Worm (Caenorhabditis elegans) whole organism, L2 larva: ENCODE data around the gene T20G5.13.

Experiments used
- C34F6.9 ChIP-seq: fragments of 150-350 bp; optimal IDR thresholded peaks from 2 replicates; lab custom pipeline; 2014; ENCODE audit warnings: missing biosample characterization, missing genetic modification characterization
- F13H6.1 ChIP-seq: sonication (generic microtip); optimal IDR thresholded peaks from 2 replicates; lab custom pipeline; 2016; ENCODE audit warnings: missing genetic modification characterization, missing compliant biosample characterization
- R02D3.7 ChIP-seq: fragments of 150-350 bp; optimal IDR thresholded peaks from 2 replicates; lab custom pipeline; 2014; ENCODE audit warnings: missing biosample characterization, missing genetic modification characterization
- Y55F3AM.14 ChIP-seq: fragments of 200-800 bp; sonication (Bioruptor generic); optimal IDR thresholded peaks from 2 replicates; lab custom pipeline; 2018; ENCODE audit warnings: mild to moderate bottlenecking, missing genetic modification characterization, missing compliant biosample characterization
- ZK546.5 ChIP-seq: sonication (generic microtip); optimal IDR thresholded peaks from 2 replicates; lab custom pipeline; 2017; ENCODE audit warnings: missing biosample characterization, missing genetic modification characterization
- alr-1 ChIP-seq: fragments of 150-350 bp; optimal IDR thresholded peaks from 2 replicates; lab custom pipeline; 2014; ENCODE audit warnings: missing biosample characterization, missing genetic modification characterization
- aly-2 ChIP-seq: fragments of 150-350 bp; optimal IDR thresholded peaks from 2 replicates; lab custom pipeline; 2014; ENCODE audit warnings: missing biosample characterization, missing genetic modification characterization
- ama-1 ChIP-seq: fragments of 150-350 bp; optimal IDR thresholded peaks from 2 replicates; lab custom pipeline; 2018; ENCODE audit warnings: inconsistent platforms
- blmp-1 ChIP-seq: sonication (generic microtip); optimal IDR thresholded peaks from 2 replicates; lab custom pipeline; 2017; ENCODE audit warnings: missing genetic modification characterization, mild to moderate bottlenecking, missing compliant biosample characterization, antibody characterized with exemption, moderate library complexity; ENCODE audit not compliant: insufficient read depth
- ceh-16 ChIP-seq: fragments of 150-350 bp; optimal IDR thresholded peaks from 2 replicates; lab custom pipeline; 2014; ENCODE audit warnings: missing biosample characterization, missing genetic modification characterization
- ceh-82 ChIP-seq: fragments of 150-350 bp; optimal IDR thresholded peaks from 2 replicates; lab custom pipeline; 2014; ENCODE audit warnings: missing biosample characterization, missing genetic modification characterization
- crh-2 ChIP-seq: sonication (generic microtip); optimal IDR thresholded peaks from 2 replicates; lab custom pipeline; 2017; ENCODE audit warnings: missing biosample characterization, missing genetic modification characterization
- dmd-4 ChIP-seq: sonication (generic microtip); optimal IDR thresholded peaks from 2 replicates; lab custom pipeline; 2017; ENCODE audit warnings: missing biosample characterization, missing genetic modification characterization
- egl-27 ChIP-seq: sonication (generic microtip); optimal IDR thresholded peaks from 3 replicates; lab custom pipeline; 2017; ENCODE audit warnings: missing biosample characterization, missing genetic modification reagents, missing genetic modification characterization
- elt-1 ChIP-seq: fragments of 150-350 bp; optimal IDR thresholded peaks from 2 replicates; lab custom pipeline; 2014; ENCODE audit warnings: missing biosample characterization, missing genetic modification characterization
- elt-3 ChIP-seq: sonication (generic microtip); optimal IDR thresholded peaks from 2 replicates; lab custom pipeline; 2017; ENCODE audit warnings: missing biosample characterization, missing genetic modification characterization
- fos-1 ChIP-seq: fragments of 150-350 bp; optimal IDR thresholded peaks from 2 replicates; lab custom pipeline; 2014; ENCODE audit warnings: missing biosample characterization, missing genetic modification characterization
- gmeb-1 ChIP-seq: fragments of 150-350 bp; optimal IDR thresholded peaks from 2 replicates; lab custom pipeline; 2014; ENCODE audit warnings: missing biosample characterization, missing genetic modification characterization
- lin-11 ChIP-seq: fragments of 150-350 bp; sonication (generic microtip); optimal IDR thresholded peaks from 2 replicates; lab custom pipeline; 2014; ENCODE audit warnings: missing biosample characterization, missing genetic modification characterization, inconsistent platforms, mixed read lengths
- lin-13 ChIP-seq: fragments of 150-350 bp; optimal IDR thresholded peaks from 2 replicates; lab custom pipeline; 2014; ENCODE audit warnings: missing biosample characterization, missing genetic modification reagents, missing genetic modification characterization
- lin-39 ChIP-seq: fragments of 150-350 bp; optimal IDR thresholded peaks from 2 replicates; lab custom pipeline; 2014; ENCODE audit warnings: missing biosample characterization, missing genetic modification reagents, missing genetic modification characterization
- lsy-2 ChIP-seq, 2 experiments: fragments of 150-350 bp in 1 of 2; sonication (generic microtip) in 1 of 2; optimal IDR thresholded peaks; 2 replicates each; lab custom pipeline; 2014 to 2017; ENCODE audit warnings: missing biosample characterization in 2 of 2, missing genetic modification characterization in 2 of 2
- mab-5 ChIP-seq: fragments of 150-350 bp; optimal IDR thresholded peaks from 2 replicates; lab custom pipeline; 2014; ENCODE audit warnings: missing biosample characterization, missing genetic modification characterization
- mbf-1 ChIP-seq: sonication (generic microtip); optimal IDR thresholded peaks from 2 replicates; lab custom pipeline; 2017; ENCODE audit warnings: missing biosample characterization, missing genetic modification characterization
- mdl-1 ChIP-seq, 2 experiments: fragments of 150-350 bp in 1 of 2; sonication (generic microtip) in 1 of 2; optimal IDR thresholded peaks; 2 replicates each; lab custom pipeline; 2017; ENCODE audit warnings: missing biosample characterization in 2 of 2, missing genetic modification characterization in 2 of 2
- nhr-10 ChIP-seq: sonication (generic microtip); optimal IDR thresholded peaks from 2 replicates; lab custom pipeline; 2017; ENCODE audit warnings: missing biosample characterization, missing genetic modification characterization
- nhr-11 ChIP-seq: fragments of 150-350 bp; optimal IDR thresholded peaks from 2 replicates; lab custom pipeline; 2014; ENCODE audit warnings: missing biosample characterization, missing genetic modification characterization
- nhr-12 ChIP-seq: fragments of 150-350 bp; optimal IDR thresholded peaks from 2 replicates; lab custom pipeline; 2014; ENCODE audit warnings: missing biosample characterization, missing genetic modification characterization
- nhr-129 ChIP-seq: fragments of 150-350 bp; optimal IDR thresholded peaks from 2 replicates; lab custom pipeline; 2014; ENCODE audit warnings: missing biosample characterization, missing genetic modification characterization
- nhr-21 ChIP-seq: fragments of 150-350 bp; optimal IDR thresholded peaks from 2 replicates; lab custom pipeline; 2014; ENCODE audit warnings: missing biosample characterization, missing genetic modification characterization
- nhr-23 ChIP-seq: fragments of 150-350 bp; optimal IDR thresholded peaks from 2 replicates; lab custom pipeline; 2014; ENCODE audit warnings: missing biosample characterization, missing genetic modification reagents, missing genetic modification characterization
- nhr-237 ChIP-seq: fragments of 150-350 bp; optimal IDR thresholded peaks from 2 replicates; lab custom pipeline; 2014; ENCODE audit warnings: missing biosample characterization, missing genetic modification characterization
- nhr-25 ChIP-seq: fragments of 150-350 bp; sonication (generic microtip); optimal IDR thresholded peaks from 3 replicates; lab custom pipeline; 2014; ENCODE audit warnings: missing biosample characterization, missing genetic modification characterization
- nhr-6 ChIP-seq: fragments of 150-350 bp; optimal IDR thresholded peaks from 2 replicates; lab custom pipeline; 2014; ENCODE audit warnings: missing biosample characterization, missing genetic modification characterization
- nhr-77 ChIP-seq: fragments of 150-350 bp; optimal IDR thresholded peaks from 2 replicates; lab custom pipeline; 2014; ENCODE audit warnings: missing biosample characterization, missing genetic modification characterization
- peb-1 ChIP-seq: fragments of 150-350 bp; optimal IDR thresholded peaks from 2 replicates; lab custom pipeline; 2014; ENCODE audit warnings: missing biosample characterization, missing genetic modification characterization
- sem-4 ChIP-seq: fragments of 150-350 bp; optimal IDR thresholded peaks from 2 replicates; lab custom pipeline; 2014; ENCODE audit warnings: missing biosample characterization, missing genetic modification reagents, missing genetic modification characterization
- skn-1 ChIP-seq: sonication (generic microtip); optimal IDR thresholded peaks from 2 replicates; lab custom pipeline; 2017; ENCODE audit warnings: missing biosample characterization, missing genetic modification characterization
- sma-3 ChIP-seq: sonication (generic microtip); optimal IDR thresholded peaks from 2 replicates; lab custom pipeline; 2016; ENCODE audit warnings: missing genetic modification reagents, missing genetic modification characterization, missing compliant biosample characterization
- sma-9 ChIP-seq, 2 experiments: fragments of 150-350 bp in 1 of 2; sonication (generic microtip) in 1 of 2; optimal IDR thresholded peaks; 2 replicates each; lab custom pipeline; 2014 to 2016; ENCODE audit warnings: missing genetic modification characterization in 2 of 2, mild to moderate bottlenecking in 1 of 2, missing biosample characterization in 1 of 2, missing compliant biosample characterization in 1 of 2, missing genetic modification reagents in 1 of 2, moderate library complexity in 1 of 2
- snpc-4 ChIP-seq: fragments of 150-350 bp; optimal IDR thresholded peaks from 2 replicates; lab custom pipeline; 2014; ENCODE audit warnings: missing biosample characterization, missing genetic modification characterization
- unc-39 ChIP-seq: fragments of 150-350 bp; optimal IDR thresholded peaks from 2 replicates; lab custom pipeline; 2014; ENCODE audit warnings: missing biosample characterization, missing genetic modification characterization
- unc-55 ChIP-seq: fragments of 150-350 bp; sonication (generic microtip); optimal IDR thresholded peaks from 3 replicates; lab custom pipeline; 2014; ENCODE audit warnings: missing biosample characterization, missing genetic modification reagents, missing genetic modification characterization
- unc-62 ChIP-seq: fragments of 150-350 bp; optimal IDR thresholded peaks from 2 replicates; lab custom pipeline; 2014; ENCODE audit warnings: missing biosample characterization, missing genetic modification reagents, missing genetic modification characterization
- zag-1 ChIP-seq: fragments of 150-350 bp; optimal IDR thresholded peaks from 2 replicates; lab custom pipeline; 2014; ENCODE audit warnings: missing biosample characterization, missing genetic modification characterization
- ztf-1 ChIP-seq: fragments of 200-800 bp; sonication (Bioruptor generic); conservative IDR thresholded peaks from 2 replicates; pipeline ENCODE4 v1.3.6; 2022; ENCODE audit warnings: missing genetic modification characterization, missing compliant biosample characterization
- ztf-11 ChIP-seq: sonication (generic microtip); optimal IDR thresholded peaks from 2 replicates; lab custom pipeline; 2017; ENCODE audit warnings: missing biosample characterization, missing genetic modification characterization
- ztf-4 ChIP-seq: fragments of 150-350 bp; optimal IDR thresholded peaks from 2 replicates; lab custom pipeline; 2014; ENCODE audit warnings: missing biosample characterization, missing genetic modification characterization

T20G5.13 gene

DNA sequence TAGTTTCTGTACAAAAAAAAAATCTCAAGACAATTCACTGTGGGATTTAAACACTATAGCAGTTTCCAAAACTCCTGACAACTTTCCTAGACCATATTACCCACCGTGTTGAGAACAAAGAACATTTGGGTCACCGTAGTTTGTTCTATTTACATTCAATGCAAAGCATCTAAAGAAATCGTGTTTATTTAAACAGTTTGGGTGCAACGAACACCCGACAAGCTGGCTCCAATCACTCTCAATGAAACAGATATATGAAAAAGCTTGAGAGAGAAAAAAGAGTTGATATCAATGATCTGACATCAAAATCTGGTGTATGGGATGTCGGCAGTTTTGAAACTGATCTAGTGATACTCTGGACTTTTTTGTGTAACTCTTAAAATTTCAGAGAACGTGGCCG is 46.1 kb downstream of the T20G5.13 start:
- TF ChIP-seq crh-2 (tag; lab: Kevin White, UChicago) (no peak), lsy-2 (tag; optimal IDR thresholded peaks at IDR 0.05; lab: Kevin White, UChicago) (peak in 1 of 2 experiments; percentile 20), lin-39 (tag; lab: Kevin White, UChicago) (no peak), sma-9 (GFP tag; optimal IDR thresholded peaks at IDR 0.05; lab: Kevin White, UChicago) (peak; percentile 20), sma-9 (tag; optimal IDR thresholded peaks at IDR 0.05; lab: Kevin White, UChicago) (no peak), gmeb-1 (no peak), F13H6.1 (tag; lab: Kevin White, UChicago) (peak; percentile 39), fos-1 (tag; lab: Kevin White, UChicago) (no peak), unc-55 (no peak), lin-11 (tag; lab: Kevin White, UChicago) (no peak)

DNA sequence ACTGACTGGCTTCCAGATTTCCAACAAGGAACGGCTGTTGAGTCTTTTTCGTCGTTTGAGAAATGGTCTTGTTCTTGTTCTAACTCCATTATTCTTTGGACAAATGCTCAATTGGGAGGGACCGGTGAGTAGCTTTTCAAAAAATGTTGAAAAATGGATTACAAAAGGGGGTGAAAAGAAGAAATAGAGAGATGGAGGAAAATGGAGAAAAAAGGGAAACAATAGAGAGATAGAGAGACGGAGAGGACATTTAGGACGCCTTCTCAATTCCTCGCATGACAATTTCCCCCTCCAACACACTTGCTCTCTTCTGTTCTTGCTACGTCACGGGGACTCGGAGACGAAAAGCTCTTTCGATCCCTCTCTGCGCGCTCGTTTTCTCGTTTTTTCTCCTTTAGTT is 48.1 kb downstream of the T20G5.13 start:
- TF ChIP-seq mdl-1 (tag; optimal IDR thresholded peaks at IDR 0.05; lab: Kevin White, UChicago) (peak in 1 of 2 experiments; percentile 56), ceh-16 (no peak), sma-3 (no peak), ztf-4 (tag; lab: Kevin White, UChicago) (peak; percentile 26), nhr-25 (tag; lab: Kevin White, UChicago) (no peak), aly-2 (tag; lab: Kevin White, UChicago) (no peak), ztf-1 (GFP tag; lab: Robert Waterston, UW) (no peak), nhr-21 (tag; lab: Kevin White, UChicago) (no peak), lin-39 (tag; lab: Kevin White, UChicago) (no peak), fos-1 (tag; lab: Kevin White, UChicago) (no peak), nhr-23 (no peak), F13H6.1 (tag; lab: Kevin White, UChicago) (peak; percentile 58), sem-4 (tag; lab: Kevin White, UChicago) (peak; percentile 59), nhr-11 (tag; lab: Kevin White, UChicago) (no peak), ztf-11 (tag; lab: Kevin White, UChicago) (no peak), elt-3 (no peak), skn-1 (tag; lab: Kevin White, UChicago) (no peak), lin-11 (tag; lab: Kevin White, UChicago) (peak; percentile 11), nhr-237 (tag; lab: Kevin White, UChicago) (no peak), nhr-77 (tag; lab: Kevin White, UChicago) (no peak), alr-1 (no peak), lsy-2 (tag; optimal IDR thresholded peaks at IDR 0.05; lab: Kevin White, UChicago) (peak in 1 of 2 experiments; percentile 72), sma-9 (GFP tag; optimal IDR thresholded peaks at IDR 0.05; lab: Kevin White, UChicago) (peak; percentile 69), sma-9 (tag; optimal IDR thresholded peaks at IDR 0.05; lab: Kevin White, UChicago) (no peak), ama-1 (lab: Kevin White, UChicago) (no peak), C34F6.9 (peak; percentile 77), ceh-82 (tag; lab: Kevin White, UChicago) (no peak), mab-5 (tag; lab: Kevin White, UChicago) (peak; percentile 48), ZK546.5 (tag; lab: Kevin White, UChicago) (no peak), blmp-1 (no peak), gmeb-1 (no peak), nhr-10 (tag; lab: Kevin White, UChicago) (no peak), zag-1 (tag; lab: Kevin White, UChicago) (peak; percentile 74), crh-2 (tag; lab: Kevin White, UChicago) (peak; percentile 67), snpc-4 (tag; lab: Kevin White, UChicago) (peak; percentile 22), unc-62 (GFP tag; lab: Kevin White, UChicago) (no peak), elt-1 (no peak), nhr-129 (tag; lab: Kevin White, UChicago) (peak; percentile 81), mbf-1 (tag; lab: Kevin White, UChicago) (no peak), unc-39 (tag; lab: Kevin White, UChicago) (no peak), dmd-4 (tag; lab: Kevin White, UChicago) (no peak), nhr-6 (peak; percentile 64), Y55F3AM.14 (no peak), nhr-12 (no peak), R02D3.7 (tag; lab: Kevin White, UChicago) (no peak), peb-1 (tag; lab: Kevin White, UChicago) (no peak), egl-27 (tag; lab: Kevin White, UChicago) (peak; percentile 25), lin-13 (GFP tag; lab: Kevin White, UChicago) (peak; percentile 26), unc-55 (peak; percentile 90)
